Fruit fly (Drosophila melanogaster): Measurements from ENCODE around the gene mei-217.

Gene mei-217

dm6 chrX:17125017-17125821 is 17.6 kb downstream of the mei-217 start (continued):
- TF ChIP-seq Sin3A (optimal IDR thresholded peaks at IDR 0.05) = no peak
- TF ChIP-seq CG2889 (GFP tag; IDR thresholded peaks at IDR 0.05) = peak; percentile 69; the same call in 2 of the 3 replicates
- TF ChIP-seq NC2β (GFP tag; optimal IDR thresholded peaks at IDR 0.05) = no peak
- peak; percentile 81 for TF ChIP-seq Ptx1 (GFP tag; IDR thresholded peaks at IDR 0.05)
- peak; percentile 21 for TF ChIP-seq Ets97D (GFP tag; optimal IDR thresholded peaks at IDR 0.05)
- peak; percentile 62 for TF ChIP-seq Blimp-1 (GFP tag; optimal IDR thresholded peaks at IDR 0.05)
- TF ChIP-seq CG2202 (tag; optimal IDR thresholded peaks at IDR 0.05) = peak; percentile 2
- peak; percentile 44 for TF ChIP-seq CG10654 (GFP tag; optimal IDR thresholded peaks at IDR 0.05)
- no peak for TF ChIP-seq z (GFP tag; IDR thresholded peaks at IDR 0.05)
- TF ChIP-seq dimm (GFP tag; IDR thresholded peaks at IDR 0.05) = 0 out of 2 replicates have a peak, but pooled peaks have one; percentile 19
- peak; percentile 94; the same call in 3 of the 4 replicates for TF ChIP-seq chinmo (GFP tag; IDR thresholded peaks at IDR 0.05; ENCODE audit: partially characterized antibody)
- peak; percentile 55 for TF ChIP-seq sisA (GFP tag; IDR thresholded peaks at IDR 0.05)
- TF ChIP-seq HLH4C (GFP tag; IDR thresholded peaks at IDR 0.05; ENCODE audit: partially characterized antibody) = peak; percentile 85
- TF ChIP-seq CG31365 (tag; optimal IDR thresholded peaks at IDR 0.05) = no peak
- peak; percentile 18 for TF ChIP-seq Spps (tag; optimal IDR thresholded peaks at IDR 0.05)
- TF ChIP-seq TFAM (GFP tag; optimal IDR thresholded peaks at IDR 0.05) = no peak
- peak; percentile 52 for TF ChIP-seq D19B (GFP tag; optimal IDR thresholded peaks at IDR 0.05)
- peak; percentile 85 for TF ChIP-seq CG3281 (GFP tag; optimal IDR thresholded peaks at IDR 0.05)
- peak; percentile 68 for TF ChIP-seq CG18262 (tag; optimal IDR thresholded peaks at IDR 0.05)
- no peak for TF ChIP-seq Atf3 (GFP tag; optimal IDR thresholded peaks at IDR 0.05)
- TF ChIP-seq CG14441 (GFP tag; IDR thresholded peaks at IDR 0.05) = peak; percentile 79
- no peak for TF ChIP-seq wek (GFP tag; optimal IDR thresholded peaks at IDR 0.05)
- peak; percentile 40 for TF ChIP-seq CG6654 (GFP tag; optimal IDR thresholded peaks at IDR 0.05)
- TF ChIP-seq Abd-B (GFP tag; optimal IDR thresholded peaks at IDR 0.05) = peak; percentile 45
- peak; percentile 47 for TF ChIP-seq CG12391 (tag; optimal IDR thresholded peaks at IDR 0.05)
- peak; percentile 20 for TF ChIP-seq CG18764 (GFP tag; optimal IDR thresholded peaks at IDR 0.05)
- peak; percentile 35 for TF ChIP-seq tio (GFP tag; optimal IDR thresholded peaks at IDR 0.05)
- peak; percentile 70 for TF ChIP-seq bowl (GFP tag; IDR thresholded peaks at IDR 0.05)
- TF ChIP-seq CG12236 (GFP tag; optimal IDR thresholded peaks at IDR 0.05) = no peak
- TF ChIP-seq hbn (GFP tag; IDR thresholded peaks at IDR 0.05; ENCODE audit: partially characterized antibody) = peak; percentile 93
- TF ChIP-seq lbe (GFP tag; optimal IDR thresholded peaks at IDR 0.05) = no peak
- 0 out of 3 replicates have a peak, but pooled peaks have one; percentile 30 for TF ChIP-seq H15 (GFP tag; IDR thresholded peaks at IDR 0.05)
- TF ChIP-seq Taf1 (GFP tag; IDR thresholded peaks at IDR 0.05) = 0 out of 2 replicates have a peak, but pooled peaks have one; percentile 19
- TF ChIP-seq CG4854 (GFP tag; optimal IDR thresholded peaks at IDR 0.05) = no peak
- no peak for TF ChIP-seq ab (GFP tag; optimal IDR thresholded peaks at IDR 0.05)
- TF ChIP-seq scrt (GFP tag; optimal IDR thresholded peaks at IDR 0.05) = peak; percentile 50
- no peak for TF ChIP-seq abd-A (tag; optimal IDR thresholded peaks at IDR 0.05)
- no peak for TF ChIP-seq lov (optimal IDR thresholded peaks at IDR 0.05)
- no peak for TF ChIP-seq lov (GFP tag; IDR thresholded peaks at IDR 0.05)
- TF ChIP-seq CG1647 (GFP tag; optimal IDR thresholded peaks at IDR 0.05) = no peak
- peak; percentile 45 for TF ChIP-seq Fer2 (tag; optimal IDR thresholded peaks at IDR 0.05)
- no peak for TF ChIP-seq ro (GFP tag; IDR thresholded peaks at IDR 0.05)
- peak; percentile 59 for TF ChIP-seq CG12659 (GFP tag; optimal IDR thresholded peaks at IDR 0.05)
- TF ChIP-seq CG30403 (GFP tag; optimal IDR thresholded peaks at IDR 0.05) = peak; percentile 32
- TF ChIP-seq tap (tag; optimal IDR thresholded peaks at IDR 0.05) = peak; percentile 67
- peak; percentile 71 for TF ChIP-seq CG6854 (GFP tag; optimal IDR thresholded peaks at IDR 0.05)
- TF ChIP-seq CG6272 (GFP tag; IDR thresholded peaks at IDR 0.05) = peak; percentile 43
- no peak for TF ChIP-seq gcm2 (GFP tag; optimal IDR thresholded peaks at IDR 0.05)
- peak; percentile 83 for TF ChIP-seq Med (GFP tag)
- TF ChIP-seq eyg (GFP tag; optimal IDR thresholded peaks at IDR 0.05) = peak; percentile 21
